Worm (Caenorhabditis elegans) whole organism, L2 larva: Measurements from ENCODE around the gene rnp-5.

Experiments used
- C34F6.9 ChIP-seq: fragments of 150-350 bp; optimal IDR thresholded peaks from 2 replicates; lab custom pipeline; 2014; ENCODE audit warnings: missing biosample characterization, missing genetic modification characterization
- F13H6.1 ChIP-seq: sonication (generic microtip); optimal IDR thresholded peaks from 2 replicates; lab custom pipeline; 2016; ENCODE audit warnings: missing genetic modification characterization, missing compliant biosample characterization
- R02D3.7 ChIP-seq: fragments of 150-350 bp; optimal IDR thresholded peaks from 2 replicates; lab custom pipeline; 2014; ENCODE audit warnings: missing biosample characterization, missing genetic modification characterization
- Y55F3AM.14 ChIP-seq: fragments of 200-800 bp; sonication (Bioruptor generic); optimal IDR thresholded peaks from 2 replicates; lab custom pipeline; 2018; ENCODE audit warnings: mild to moderate bottlenecking, missing genetic modification characterization, missing compliant biosample characterization
- ZK546.5 ChIP-seq: sonication (generic microtip); optimal IDR thresholded peaks from 2 replicates; lab custom pipeline; 2017; ENCODE audit warnings: missing biosample characterization, missing genetic modification characterization
- alr-1 ChIP-seq: fragments of 150-350 bp; optimal IDR thresholded peaks from 2 replicates; lab custom pipeline; 2014; ENCODE audit warnings: missing biosample characterization, missing genetic modification characterization
- aly-2 ChIP-seq: fragments of 150-350 bp; optimal IDR thresholded peaks from 2 replicates; lab custom pipeline; 2014; ENCODE audit warnings: missing biosample characterization, missing genetic modification characterization
- ama-1 ChIP-seq: fragments of 150-350 bp; optimal IDR thresholded peaks from 2 replicates; lab custom pipeline; 2018; ENCODE audit warnings: inconsistent platforms
- blmp-1 ChIP-seq: sonication (generic microtip); optimal IDR thresholded peaks from 2 replicates; lab custom pipeline; 2017; ENCODE audit warnings: missing genetic modification characterization, mild to moderate bottlenecking, missing compliant biosample characterization, antibody characterized with exemption, moderate library complexity; ENCODE audit not compliant: insufficient read depth
- ceh-16 ChIP-seq: fragments of 150-350 bp; optimal IDR thresholded peaks from 2 replicates; lab custom pipeline; 2014; ENCODE audit warnings: missing biosample characterization, missing genetic modification characterization
- ceh-82 ChIP-seq: fragments of 150-350 bp; optimal IDR thresholded peaks from 2 replicates; lab custom pipeline; 2014; ENCODE audit warnings: missing biosample characterization, missing genetic modification characterization
- crh-2 ChIP-seq: sonication (generic microtip); optimal IDR thresholded peaks from 2 replicates; lab custom pipeline; 2017; ENCODE audit warnings: missing biosample characterization, missing genetic modification characterization
- dmd-4 ChIP-seq: sonication (generic microtip); optimal IDR thresholded peaks from 2 replicates; lab custom pipeline; 2017; ENCODE audit warnings: missing biosample characterization, missing genetic modification characterization
- egl-27 ChIP-seq: sonication (generic microtip); optimal IDR thresholded peaks from 3 replicates; lab custom pipeline; 2017; ENCODE audit warnings: missing biosample characterization, missing genetic modification reagents, missing genetic modification characterization
- elt-1 ChIP-seq: fragments of 150-350 bp; optimal IDR thresholded peaks from 2 replicates; lab custom pipeline; 2014; ENCODE audit warnings: missing biosample characterization, missing genetic modification characterization
- elt-3 ChIP-seq: sonication (generic microtip); optimal IDR thresholded peaks from 2 replicates; lab custom pipeline; 2017; ENCODE audit warnings: missing biosample characterization, missing genetic modification characterization
- fos-1 ChIP-seq: fragments of 150-350 bp; optimal IDR thresholded peaks from 2 replicates; lab custom pipeline; 2014; ENCODE audit warnings: missing biosample characterization, missing genetic modification characterization
- gmeb-1 ChIP-seq: fragments of 150-350 bp; optimal IDR thresholded peaks from 2 replicates; lab custom pipeline; 2014; ENCODE audit warnings: missing biosample characterization, missing genetic modification characterization
- lin-11 ChIP-seq: fragments of 150-350 bp; sonication (generic microtip); optimal IDR thresholded peaks from 2 replicates; lab custom pipeline; 2014; ENCODE audit warnings: missing biosample characterization, missing genetic modification characterization, inconsistent platforms, mixed read lengths
- lin-13 ChIP-seq: fragments of 150-350 bp; optimal IDR thresholded peaks from 2 replicates; lab custom pipeline; 2014; ENCODE audit warnings: missing biosample characterization, missing genetic modification reagents, missing genetic modification characterization
- lin-39 ChIP-seq: fragments of 150-350 bp; optimal IDR thresholded peaks from 2 replicates; lab custom pipeline; 2014; ENCODE audit warnings: missing biosample characterization, missing genetic modification reagents, missing genetic modification characterization
- lsy-2 ChIP-seq, 2 experiments: fragments of 150-350 bp in 1 of 2; sonication (generic microtip) in 1 of 2; optimal IDR thresholded peaks; 2 replicates each; lab custom pipeline; 2014 to 2017; ENCODE audit warnings: missing biosample characterization in 2 of 2, missing genetic modification characterization in 2 of 2
- mab-5 ChIP-seq: fragments of 150-350 bp; optimal IDR thresholded peaks from 2 replicates; lab custom pipeline; 2014; ENCODE audit warnings: missing biosample characterization, missing genetic modification characterization
- mbf-1 ChIP-seq: sonication (generic microtip); optimal IDR thresholded peaks from 2 replicates; lab custom pipeline; 2017; ENCODE audit warnings: missing biosample characterization, missing genetic modification characterization
- mdl-1 ChIP-seq, 2 experiments: fragments of 150-350 bp in 1 of 2; sonication (generic microtip) in 1 of 2; optimal IDR thresholded peaks; 2 replicates each; lab custom pipeline; 2017; ENCODE audit warnings: missing biosample characterization in 2 of 2, missing genetic modification characterization in 2 of 2
- nhr-10 ChIP-seq: sonication (generic microtip); optimal IDR thresholded peaks from 2 replicates; lab custom pipeline; 2017; ENCODE audit warnings: missing biosample characterization, missing genetic modification characterization
- nhr-11 ChIP-seq: fragments of 150-350 bp; optimal IDR thresholded peaks from 2 replicates; lab custom pipeline; 2014; ENCODE audit warnings: missing biosample characterization, missing genetic modification characterization
- nhr-12 ChIP-seq: fragments of 150-350 bp; optimal IDR thresholded peaks from 2 replicates; lab custom pipeline; 2014; ENCODE audit warnings: missing biosample characterization, missing genetic modification characterization
- nhr-129 ChIP-seq: fragments of 150-350 bp; optimal IDR thresholded peaks from 2 replicates; lab custom pipeline; 2014; ENCODE audit warnings: missing biosample characterization, missing genetic modification characterization
- nhr-21 ChIP-seq: fragments of 150-350 bp; optimal IDR thresholded peaks from 2 replicates; lab custom pipeline; 2014; ENCODE audit warnings: missing biosample characterization, missing genetic modification characterization
- nhr-23 ChIP-seq: fragments of 150-350 bp; optimal IDR thresholded peaks from 2 replicates; lab custom pipeline; 2014; ENCODE audit warnings: missing biosample characterization, missing genetic modification reagents, missing genetic modification characterization
- nhr-237 ChIP-seq: fragments of 150-350 bp; optimal IDR thresholded peaks from 2 replicates; lab custom pipeline; 2014; ENCODE audit warnings: missing biosample characterization, missing genetic modification characterization
- nhr-25 ChIP-seq: fragments of 150-350 bp; sonication (generic microtip); optimal IDR thresholded peaks from 3 replicates; lab custom pipeline; 2014; ENCODE audit warnings: missing biosample characterization, missing genetic modification characterization
- nhr-6 ChIP-seq: fragments of 150-350 bp; optimal IDR thresholded peaks from 2 replicates; lab custom pipeline; 2014; ENCODE audit warnings: missing biosample characterization, missing genetic modification characterization
- nhr-77 ChIP-seq: fragments of 150-350 bp; optimal IDR thresholded peaks from 2 replicates; lab custom pipeline; 2014; ENCODE audit warnings: missing biosample characterization, missing genetic modification characterization
- peb-1 ChIP-seq: fragments of 150-350 bp; optimal IDR thresholded peaks from 2 replicates; lab custom pipeline; 2014; ENCODE audit warnings: missing biosample characterization, missing genetic modification characterization
- sem-4 ChIP-seq: fragments of 150-350 bp; optimal IDR thresholded peaks from 2 replicates; lab custom pipeline; 2014; ENCODE audit warnings: missing biosample characterization, missing genetic modification reagents, missing genetic modification characterization
- skn-1 ChIP-seq: sonication (generic microtip); optimal IDR thresholded peaks from 2 replicates; lab custom pipeline; 2017; ENCODE audit warnings: missing biosample characterization, missing genetic modification characterization
- sma-3 ChIP-seq: sonication (generic microtip); optimal IDR thresholded peaks from 2 replicates; lab custom pipeline; 2016; ENCODE audit warnings: missing genetic modification reagents, missing genetic modification characterization, missing compliant biosample characterization
- sma-9 ChIP-seq, 2 experiments: fragments of 150-350 bp in 1 of 2; sonication (generic microtip) in 1 of 2; optimal IDR thresholded peaks; 2 replicates each; lab custom pipeline; 2014 to 2016; ENCODE audit warnings: missing genetic modification characterization in 2 of 2, mild to moderate bottlenecking in 1 of 2, missing biosample characterization in 1 of 2, missing compliant biosample characterization in 1 of 2, missing genetic modification reagents in 1 of 2, moderate library complexity in 1 of 2
- snpc-4 ChIP-seq: fragments of 150-350 bp; optimal IDR thresholded peaks from 2 replicates; lab custom pipeline; 2014; ENCODE audit warnings: missing biosample characterization, missing genetic modification characterization
- unc-39 ChIP-seq: fragments of 150-350 bp; optimal IDR thresholded peaks from 2 replicates; lab custom pipeline; 2014; ENCODE audit warnings: missing biosample characterization, missing genetic modification characterization
- unc-55 ChIP-seq: fragments of 150-350 bp; sonication (generic microtip); optimal IDR thresholded peaks from 3 replicates; lab custom pipeline; 2014; ENCODE audit warnings: missing biosample characterization, missing genetic modification reagents, missing genetic modification characterization
- unc-62 ChIP-seq: fragments of 150-350 bp; optimal IDR thresholded peaks from 2 replicates; lab custom pipeline; 2014; ENCODE audit warnings: missing biosample characterization, missing genetic modification reagents, missing genetic modification characterization
- zag-1 ChIP-seq: fragments of 150-350 bp; optimal IDR thresholded peaks from 2 replicates; lab custom pipeline; 2014; ENCODE audit warnings: missing biosample characterization, missing genetic modification characterization
- ztf-1 ChIP-seq: fragments of 200-800 bp; sonication (Bioruptor generic); conservative IDR thresholded peaks from 2 replicates; pipeline ENCODE4 v1.3.6; 2022; ENCODE audit warnings: missing genetic modification characterization, missing compliant biosample characterization
- ztf-11 ChIP-seq: sonication (generic microtip); optimal IDR thresholded peaks from 2 replicates; lab custom pipeline; 2017; ENCODE audit warnings: missing biosample characterization, missing genetic modification characterization
- ztf-4 ChIP-seq: fragments of 150-350 bp; optimal IDR thresholded peaks from 2 replicates; lab custom pipeline; 2014; ENCODE audit warnings: missing biosample characterization, missing genetic modification characterization

Gene rnp-5

ce11 chrIII:832855-833504 is 20.7 kb downstream of the rnp-5 start, which contains the start of gene zip-2:
Gene zip-2 (plus strand): TSS chrIII:832982.
- peak; percentile 49 for TF ChIP-seq gmeb-1
- TF ChIP-seq nhr-23, result no peak
- TF ChIP-seq nhr-129, result peak; percentile 88
- no peak for TF ChIP-seq nhr-10 (tag; lab: Kevin White, UChicago)
- peak; percentile 76 for TF ChIP-seq crh-2 (tag; lab: Kevin White, UChicago)
- no peak for TF ChIP-seq alr-1
- TF ChIP-seq skn-1 (tag; lab: Kevin White, UChicago), result no peak
- TF ChIP-seq fos-1 (tag; lab: Kevin White, UChicago), result peak; percentile 95
- no peak for TF ChIP-seq sem-4 (tag; lab: Kevin White, UChicago)
- TF ChIP-seq egl-27 (tag; lab: Kevin White, UChicago), result no peak
- no peak for TF ChIP-seq nhr-12 (tag; lab: Kevin White, UChicago)
- peak; percentile 16 for TF ChIP-seq nhr-25 (tag; lab: Kevin White, UChicago)
- no peak for TF ChIP-seq mbf-1 (tag; lab: Kevin White, UChicago)
- TF ChIP-seq ztf-11 (tag; lab: Kevin White, UChicago), result no peak
- TF ChIP-seq nhr-237 (tag; lab: Kevin White, UChicago), result no peak
- TF ChIP-seq lsy-2 (tag; optimal IDR thresholded peaks at IDR 0.05; lab: Kevin White, UChicago), result no peak
- no peak for TF ChIP-seq unc-62 (GFP tag; lab: Kevin White, UChicago)
- no peak for TF ChIP-seq elt-1 (tag; lab: Kevin White, UChicago)
- TF ChIP-seq mdl-1 (tag; optimal IDR thresholded peaks at IDR 0.05; lab: Kevin White, UChicago), result no peak
- TF ChIP-seq ztf-4, result no peak
- TF ChIP-seq nhr-11, result no peak
- no peak for TF ChIP-seq blmp-1 (tag; lab: Kevin White, UChicago)
- TF ChIP-seq sma-9 (GFP tag; optimal IDR thresholded peaks at IDR 0.05; lab: Kevin White, UChicago), result peak; percentile 60
- TF ChIP-seq sma-9 (tag; optimal IDR thresholded peaks at IDR 0.05; lab: Kevin White, UChicago), result no peak
- TF ChIP-seq mab-5, result no peak
- no peak for TF ChIP-seq aly-2
- TF ChIP-seq snpc-4, result no peak
- peak; percentile 45 for TF ChIP-seq nhr-21 (tag; lab: Kevin White, UChicago)
- no peak for TF ChIP-seq lin-39 (tag; lab: Kevin White, UChicago)
- no peak for TF ChIP-seq ZK546.5 (tag; lab: Kevin White, UChicago)
- no peak for TF ChIP-seq unc-55 (GFP tag; lab: Kevin White, UChicago)
- TF ChIP-seq ceh-16, result no peak
- no peak for TF ChIP-seq nhr-77 (tag; lab: Kevin White, UChicago)
- no peak for TF ChIP-seq ceh-82 (tag; lab: Kevin White, UChicago)
- TF ChIP-seq ztf-1 (GFP tag; lab: Robert Waterston, UW), result no peak
- TF ChIP-seq Y55F3AM.14 (GFP tag; lab: Kevin White, UChicago), result no peak
- no peak for TF ChIP-seq peb-1 (tag; lab: Kevin White, UChicago)
- peak; percentile 2 for TF ChIP-seq ama-1 (lab: Kevin White, UChicago)
- TF ChIP-seq lin-13 (GFP tag; lab: Kevin White, UChicago), result peak; percentile 4
- no peak for TF ChIP-seq elt-3 (tag; lab: Kevin White, UChicago)
- no peak for TF ChIP-seq lin-11 (tag; lab: Kevin White, UChicago)
- TF ChIP-seq dmd-4, result no peak
- no peak for TF ChIP-seq unc-39 (tag; lab: Kevin White, UChicago)
- TF ChIP-seq F13H6.1 (tag; lab: Kevin White, UChicago), result no peak
- TF ChIP-seq R02D3.7 (tag; lab: Kevin White, UChicago), result no peak
- no peak for TF ChIP-seq zag-1 (tag; lab: Kevin White, UChicago)
- TF ChIP-seq nhr-6 (tag; lab: Kevin White, UChicago), result no peak
- TF ChIP-seq C34F6.9, result peak; percentile 18
- TF ChIP-seq sma-3, result peak; percentile 11
